Worm (Caenorhabditis elegans) whole organism, L3 larva: ENCODE results near the gene pcp-5.

Source experiments
- R02D3.7 ChIP-seq: fragments of 150-350 bp; optimal IDR thresholded peaks from 2 replicates; lab custom pipeline; 2014; ENCODE audit warnings: missing biosample characterization, missing genetic modification characterization
- ZK546.5 ChIP-seq: sonication (generic microtip); optimal IDR thresholded peaks from 2 replicates; lab custom pipeline; 2017; ENCODE audit warnings: missing biosample characterization, missing genetic modification characterization
- aly-2 ChIP-seq: fragments of 150-350 bp; optimal IDR thresholded peaks from 2 replicates; lab custom pipeline; 2014; ENCODE audit warnings: missing biosample characterization, missing genetic modification characterization
- ama-1 ChIP-seq: fragments of 150-350 bp; optimal IDR thresholded peaks from 2 replicates; lab custom pipeline; 2018
- ceh-16 ChIP-seq: sonication (generic microtip); optimal IDR thresholded peaks from 2 replicates; lab custom pipeline; 2017; ENCODE audit warnings: missing biosample characterization, missing genetic modification characterization
- ceh-28 ChIP-seq: fragments of 150-350 bp; optimal IDR thresholded peaks from 2 replicates; lab custom pipeline; 2014; ENCODE audit warnings: missing biosample characterization, missing genetic modification reagents, missing genetic modification characterization
- ceh-9 ChIP-seq: sonication (generic microtip); optimal IDR thresholded peaks from 2 replicates; lab custom pipeline; 2018; ENCODE audit warnings: missing biosample characterization, missing genetic modification characterization
- daf-12 ChIP-seq: fragments of 150-350 bp; optimal IDR thresholded peaks from 2 replicates; lab custom pipeline; 2014; ENCODE audit warnings: missing biosample characterization, missing genetic modification reagents, missing genetic modification characterization
- egl-27 ChIP-seq: sonication (generic microtip); optimal IDR thresholded peaks from 4 replicates; lab custom pipeline; 2017; ENCODE audit warnings: missing biosample characterization, missing genetic modification reagents, missing genetic modification characterization
- egl-5 ChIP-seq: fragments of 150-350 bp; optimal IDR thresholded peaks from 2 replicates; lab custom pipeline; 2017; ENCODE audit warnings: missing biosample characterization, missing genetic modification reagents, missing genetic modification characterization, inconsistent platforms
- elt-1 ChIP-seq: fragments of 150-350 bp; optimal IDR thresholded peaks from 2 replicates; lab custom pipeline; 2014; ENCODE audit warnings: missing biosample characterization, missing genetic modification characterization
- elt-2 ChIP-seq: sonication (generic microtip); optimal IDR thresholded peaks from 2 replicates; lab custom pipeline; 2016; ENCODE audit warnings: missing genetic modification reagents, mild to moderate bottlenecking, missing genetic modification characterization, missing compliant biosample characterization
- elt-3 ChIP-seq, 3 experiments: fragments of 150-350 bp in 1 of 3; sonication (generic microtip) in 2 of 3; optimal IDR thresholded peaks; 2 replicates in 2 of 3; 4 replicates in 1 of 3; lab custom pipeline; 2014 to 2017; ENCODE audit warnings: missing biosample characterization in 3 of 3, missing genetic modification characterization in 3 of 3
- fkh-10 ChIP-seq: sonication (generic microtip); optimal IDR thresholded peaks from 2 replicates; lab custom pipeline; 2017; ENCODE audit warnings: missing biosample characterization, missing genetic modification reagents, missing genetic modification characterization
- fkh-2 ChIP-seq: fragments of 150-350 bp; optimal IDR thresholded peaks from 2 replicates; lab custom pipeline; 2014; ENCODE audit warnings: missing biosample characterization, missing genetic modification reagents, missing genetic modification characterization
- fos-1 ChIP-seq: fragments of 150-350 bp; optimal IDR thresholded peaks from 2 replicates; lab custom pipeline; 2014; ENCODE audit warnings: missing biosample characterization, missing genetic modification characterization
- hmg-11 ChIP-seq: sonication (generic microtip); optimal IDR thresholded peaks from 2 replicates; lab custom pipeline; 2016; ENCODE audit warnings: missing genetic modification characterization, missing compliant biosample characterization
- jun-1 ChIP-seq: fragments of 150-350 bp; optimal IDR thresholded peaks from 2 replicates; lab custom pipeline; 2014; ENCODE audit warnings: missing biosample characterization, missing genetic modification reagents, missing genetic modification characterization
- lin-15B ChIP-seq: fragments of 150-350 bp; optimal IDR thresholded peaks from 2 replicates; lab custom pipeline; 2014; ENCODE audit warnings: missing biosample characterization, missing genetic modification characterization
- lin-39 ChIP-seq: fragments of 150-350 bp; optimal IDR thresholded peaks from 2 replicates; lab custom pipeline; 2018; ENCODE audit warnings: missing biosample characterization, missing genetic modification reagents, missing genetic modification characterization
- mdl-1 ChIP-seq: fragments of 150-350 bp; optimal IDR thresholded peaks from 2 replicates; lab custom pipeline; 2014; ENCODE audit warnings: missing biosample characterization, missing genetic modification characterization
- mml-1 ChIP-seq: fragments of 150-350 bp; sonication (generic microtip); optimal IDR thresholded peaks from 3 replicates; lab custom pipeline; 2014; ENCODE audit warnings: missing biosample characterization, missing genetic modification characterization
- nfya-1 ChIP-seq: sonication (generic microtip); optimal IDR thresholded peaks from 2 replicates; lab custom pipeline; 2017; ENCODE audit warnings: missing genetic modification characterization, mild to moderate bottlenecking, missing compliant biosample characterization, antibody characterized with exemption, moderate library complexity; ENCODE audit not compliant: insufficient read depth
- nhr-11 ChIP-seq: fragments of 150-350 bp; optimal IDR thresholded peaks from 2 replicates; lab custom pipeline; 2014; ENCODE audit warnings: missing biosample characterization, missing genetic modification characterization
- nhr-12 ChIP-seq: fragments of 150-350 bp; optimal IDR thresholded peaks from 2 replicates; lab custom pipeline; 2014; ENCODE audit warnings: missing biosample characterization, missing genetic modification characterization
- nhr-23 ChIP-seq: fragments of 150-350 bp; optimal IDR thresholded peaks from 2 replicates; lab custom pipeline; 2014; ENCODE audit warnings: missing biosample characterization, missing genetic modification reagents, missing genetic modification characterization
- nhr-25 ChIP-seq: sonication (generic microtip); optimal IDR thresholded peaks from 2 replicates; lab custom pipeline; 2017; ENCODE audit warnings: missing biosample characterization, missing genetic modification characterization
- nhr-28 ChIP-seq: fragments of 150-350 bp; optimal IDR thresholded peaks from 2 replicates; lab custom pipeline; 2014; ENCODE audit warnings: missing biosample characterization, missing genetic modification characterization
- nhr-43 ChIP-seq: sonication (generic microtip); optimal IDR thresholded peaks from 2 replicates; lab custom pipeline; 2016; ENCODE audit warnings: mild to moderate bottlenecking, missing genetic modification characterization, missing compliant biosample characterization; ENCODE audit not compliant: poor library complexity, severe bottlenecking
- nhr-76 ChIP-seq: fragments of 150-350 bp; sonication (generic microtip); optimal IDR thresholded peaks from 5 replicates; lab custom pipeline; 2014; ENCODE audit warnings: missing biosample characterization, missing genetic modification characterization
- pha-4 ChIP-seq: fragments of 150-350 bp; optimal IDR thresholded peaks from 2 replicates; lab custom pipeline; 2014; ENCODE audit warnings: missing biosample characterization, missing genetic modification reagents, missing genetic modification characterization
- pqm-1 ChIP-seq: fragments of 150-350 bp; optimal IDR thresholded peaks from 2 replicates; lab custom pipeline; 2017; ENCODE audit warnings: missing biosample characterization, missing genetic modification characterization, inconsistent platforms
- snpc-4 ChIP-seq: fragments of 150-350 bp; optimal IDR thresholded peaks from 2 replicates; lab custom pipeline; 2014; ENCODE audit warnings: missing biosample characterization, missing genetic modification characterization
- tbx-2 ChIP-seq: sonication (generic microtip); optimal IDR thresholded peaks from 2 replicates; lab custom pipeline; 2016; ENCODE audit warnings: mild to moderate bottlenecking, missing genetic modification characterization, missing compliant biosample characterization
- unc-39 ChIP-seq: sonication (generic microtip); optimal IDR thresholded peaks from 4 replicates; lab custom pipeline; 2017; ENCODE audit warnings: missing biosample characterization, missing genetic modification characterization
- unc-62 ChIP-seq: fragments of 150-350 bp; sonication (generic microtip); optimal IDR thresholded peaks from 4 replicates; lab custom pipeline; 2014; ENCODE audit warnings: missing biosample characterization, missing genetic modification reagents, missing genetic modification characterization
- ztf-11 ChIP-seq: fragments of 150-350 bp; optimal IDR thresholded peaks from 2 replicates; lab custom pipeline; 2014; ENCODE audit warnings: missing biosample characterization, missing genetic modification characterization

Gene pcp-5

ce11 chrIII:7907515-7907914, at the start of gene pcp-5:
pcp-5 (minus strand) TSS chrIII:7907615.
- TF ChIP-seq jun-1 (tag; lab: Kevin White, UChicago) (no peak), elt-3 (tag; optimal IDR thresholded peaks at IDR 0.05; lab: Kevin White, UChicago) (no peak), nhr-11 (tag; lab: Kevin White, UChicago) (no peak), aly-2 (tag; lab: Kevin White, UChicago) (no peak), lin-39 (no peak), daf-12 (tag; lab: Kevin White, UChicago) (no peak), mml-1 (tag; lab: Kevin White, UChicago) (no peak), ztf-11 (tag; lab: Kevin White, UChicago) (no peak), egl-5 (tag; lab: Kevin White, UChicago) (no peak), nhr-76 (tag; lab: Kevin White, UChicago) (no peak), nhr-28 (tag; lab: Kevin White, UChicago) (no peak), lin-15B (no peak), unc-62 (GFP tag; lab: Kevin White, UChicago) (no peak), pqm-1 (tag; lab: Kevin White, UChicago) (no peak)

- TF ChIP-seq fos-1 (tag; lab: Kevin White, UChicago), result no peak
Measured at ce11 chrIII:7956965-7957364, 49.5 kb upstream of the pcp-5 start, which contains the start of gene C29E4.9. C29E4.9 (minus strand) TSS chrIII:7957065.

- TF ChIP-seq elt-1 (tag; lab: Kevin White, UChicago) (no peak), pqm-1 (tag; lab: Kevin White, UChicago) (no peak), ama-1 (lab: Kevin White, UChicago) (no peak)
Measured at ce11 chrIII:7953208-7953607, 45.8 kb upstream of the pcp-5 start, which contains the start of gene let-754. let-754 (minus strand) TSS chrIII:7953308.

ce11 chrIII:7952077-7952765, 44.8 kb upstream of the pcp-5 start, which contains the start of gene C29E4.15:
C29E4.15 (plus strand) TSS chrIII:7952623.
- TF ChIP-seq fos-1 (tag; lab: Kevin White, UChicago) (no peak), lin-39 (no peak), lin-15B (peak; percentile 70), hmg-11 (peak; percentile 19), ztf-11 (tag; lab: Kevin White, UChicago) (no peak), tbx-2 (no peak), unc-39 (tag; lab: Kevin White, UChicago) (no peak), mdl-1 (no peak), pha-4 (tag; lab: Kevin White, UChicago) (peak; percentile 32), egl-27 (tag; lab: Kevin White, UChicago) (no peak), fkh-10 (no peak), jun-1 (tag; lab: Kevin White, UChicago) (no peak), egl-5 (tag; lab: Kevin White, UChicago) (peak; percentile 21), snpc-4 (tag; lab: Kevin White, UChicago) (no peak), ZK546.5 (tag; lab: Kevin White, UChicago) (no peak), ceh-16 (no peak), ceh-9 (tag; lab: Kevin White, UChicago) (no peak), elt-2 (tag; lab: Kevin White, UChicago) (no peak), nhr-12 (tag; lab: Kevin White, UChicago) (no peak), ceh-28 (tag; lab: Kevin White, UChicago) (no peak), nfya-1 (tag; lab: Kevin White, UChicago) (peak; percentile 68), daf-12 (tag; lab: Kevin White, UChicago) (no peak), nhr-25 (tag; lab: Kevin White, UChicago) (no peak), fkh-2 (tag; lab: Kevin White, UChicago) (no peak)

ce11 chrIII:7950447-7950846, 43.0 kb upstream of the pcp-5 start:
- TF ChIP-seq nhr-43 (tag; lab: Kevin White, UChicago) (peak; percentile 91), nhr-23 (tag; lab: Kevin White, UChicago) (no peak), R02D3.7 (tag; lab: Kevin White, UChicago) (no peak), snpc-4 (tag; lab: Kevin White, UChicago) (no peak), ceh-16 (no peak), tbx-2 (peak; percentile 35), lin-15B (no peak)
